Worm (Caenorhabditis elegans): ENCODE data around the gene F44F4.10.

DNA sequence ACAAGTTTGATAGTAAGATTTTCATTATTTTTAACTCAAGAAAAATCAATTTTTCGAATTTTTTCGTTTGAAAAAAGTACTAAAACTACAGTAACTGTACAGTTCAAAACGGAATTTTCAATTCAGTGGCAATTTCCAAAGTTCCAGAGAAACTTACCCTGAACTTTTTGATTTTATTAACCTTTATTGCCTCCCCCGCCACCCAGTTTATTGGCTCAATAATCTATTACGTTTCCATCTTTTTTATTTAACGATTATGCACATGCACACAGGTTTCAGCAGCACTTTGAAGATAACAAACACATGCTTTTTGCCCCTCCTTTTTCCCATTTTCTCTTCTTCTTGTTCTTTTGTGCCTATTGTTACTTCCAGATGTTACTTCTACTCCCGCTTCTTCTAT is 36.4 kb downstream of the F44F4.10 start, which contains the start of gene lurp-1:
- no peak for TF ChIP-seq ets-4 (tag; optimal IDR thresholded peaks at IDR 0.05)
- TF ChIP-seq ceh-9 (tag; optimal IDR thresholded peaks at IDR 0.05): no peak
- no peak for TF ChIP-seq ceh-18 (tag; optimal IDR thresholded peaks at IDR 0.05)
- no peak for TF ChIP-seq nhr-11 (tag; optimal IDR thresholded peaks at IDR 0.05)
- TF ChIP-seq pax-1 (tag; optimal IDR thresholded peaks at IDR 0.05): no peak
- no peak for TF ChIP-seq pha-4 (tag; optimal IDR thresholded peaks at IDR 0.05)
